Worm (Caenorhabditis elegans) whole organism, L2 larva: Measurements from ENCODE around the gene dgk-1.

Source experiments
- ZK546.5 ChIP-seq: sonication (generic microtip); optimal IDR thresholded peaks from 2 replicates; lab custom pipeline; 2017; ENCODE audit warnings: missing biosample characterization, missing genetic modification characterization
- dmd-4 ChIP-seq: sonication (generic microtip); optimal IDR thresholded peaks from 2 replicates; lab custom pipeline; 2017; ENCODE audit warnings: missing biosample characterization, missing genetic modification characterization
- lin-13 ChIP-seq: fragments of 150-350 bp; optimal IDR thresholded peaks from 2 replicates; lab custom pipeline; 2014; ENCODE audit warnings: missing biosample characterization, missing genetic modification reagents, missing genetic modification characterization
- lsy-2 ChIP-seq, 2 experiments: fragments of 150-350 bp in 1 of 2; sonication (generic microtip) in 1 of 2; optimal IDR thresholded peaks; 2 replicates each; lab custom pipeline; 2014 to 2017; ENCODE audit warnings: missing biosample characterization in 2 of 2, missing genetic modification characterization in 2 of 2
- mdl-1 ChIP-seq, 2 experiments: fragments of 150-350 bp in 1 of 2; sonication (generic microtip) in 1 of 2; optimal IDR thresholded peaks; 2 replicates each; lab custom pipeline; 2017; ENCODE audit warnings: missing biosample characterization in 2 of 2, missing genetic modification characterization in 2 of 2
- nhr-12 ChIP-seq: fragments of 150-350 bp; optimal IDR thresholded peaks from 2 replicates; lab custom pipeline; 2014; ENCODE audit warnings: missing biosample characterization, missing genetic modification characterization
- skn-1 ChIP-seq: sonication (generic microtip); optimal IDR thresholded peaks from 2 replicates; lab custom pipeline; 2017; ENCODE audit warnings: missing biosample characterization, missing genetic modification characterization
- snpc-4 ChIP-seq: fragments of 150-350 bp; optimal IDR thresholded peaks from 2 replicates; lab custom pipeline; 2014; ENCODE audit warnings: missing biosample characterization, missing genetic modification characterization
- ztf-4 ChIP-seq: fragments of 150-350 bp; optimal IDR thresholded peaks from 2 replicates; lab custom pipeline; 2014; ENCODE audit warnings: missing biosample characterization, missing genetic modification characterization

DNA sequence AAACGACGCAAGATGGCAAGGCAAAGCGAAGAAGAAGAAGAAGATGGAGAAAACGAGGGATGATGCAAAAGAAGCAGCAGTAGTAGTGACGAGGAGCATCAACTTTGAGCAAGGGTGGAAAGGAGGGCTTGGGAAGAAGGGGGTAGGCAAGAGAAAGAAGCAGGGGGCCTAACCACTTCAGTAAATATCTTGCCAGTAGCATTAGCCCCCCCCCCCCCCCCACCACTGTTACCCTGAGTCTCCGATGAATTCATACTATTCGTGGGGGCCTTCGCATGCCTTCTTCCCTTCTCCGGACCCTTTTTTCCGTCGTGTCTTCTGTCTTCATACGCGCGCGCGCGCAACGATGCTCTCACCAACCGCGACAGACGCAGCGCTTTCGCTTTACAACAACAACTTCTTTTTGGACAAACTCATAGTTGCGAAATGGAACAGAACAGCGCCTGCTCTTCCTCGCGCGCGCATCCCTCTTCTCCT, 30.6 kb upstream of the dgk-1 start:
- TF ChIP-seq ZK546.5 (tag; lab: Kevin White, UChicago) = no peak
- no peak for TF ChIP-seq nhr-12
- TF ChIP-seq skn-1 (tag; lab: Kevin White, UChicago) = no peak
- TF ChIP-seq lin-13 (GFP tag; lab: Kevin White, UChicago) = no peak
- no peak for TF ChIP-seq snpc-4 (tag; lab: Kevin White, UChicago)
- no peak for TF ChIP-seq ztf-4 (tag; lab: Kevin White, UChicago)
- TF ChIP-seq mdl-1 (tag; optimal IDR thresholded peaks at IDR 0.05; lab: Kevin White, UChicago) = no peak
- TF ChIP-seq dmd-4 = no peak
- peak in 1 of 2 experiments; percentile 9 for TF ChIP-seq lsy-2 (tag; optimal IDR thresholded peaks at IDR 0.05; lab: Kevin White, UChicago)
